Worm (Caenorhabditis elegans): ENCODE measurements around the gene vps-33.1.

DNA sequence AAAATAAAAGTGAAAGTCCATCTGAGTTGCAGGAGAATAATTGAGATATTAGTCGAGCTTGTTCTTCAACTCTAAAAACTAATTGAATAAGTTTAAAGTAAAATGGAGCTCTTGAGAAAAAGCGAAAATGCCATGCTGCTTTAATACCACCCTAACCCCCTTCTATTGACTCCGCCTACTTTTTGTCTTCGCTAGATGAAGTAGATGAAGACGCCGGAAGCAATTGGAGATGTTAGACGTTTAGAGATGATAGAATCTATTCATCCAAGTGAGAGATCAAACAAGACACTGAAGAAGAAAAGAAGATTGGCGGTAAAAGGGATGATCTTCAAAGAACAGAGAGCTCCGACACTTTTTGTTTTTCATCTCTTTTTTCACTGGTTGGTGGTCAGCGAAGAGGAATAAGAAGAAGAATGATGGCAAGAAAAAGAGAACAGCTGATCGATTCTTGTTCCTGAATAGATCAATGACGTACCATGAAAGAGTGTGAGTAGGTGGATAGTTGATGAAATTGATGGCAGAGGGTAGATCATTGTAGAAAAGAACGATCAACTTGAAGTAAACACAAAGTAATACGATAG lies 46.2 kb upstream of the vps-33.1 start:
- TF ChIP-seq tbx-2 (tag; optimal IDR thresholded peaks at IDR 0.05): no peak
- TF ChIP-seq che-1 (tag; optimal IDR thresholded peaks at IDR 0.05): no peak
- no peak for TF ChIP-seq dmd-4 (tag; optimal IDR thresholded peaks at IDR 0.05; ENCODE audit: borderline replicate concordance)
- no peak for TF ChIP-seq ceh-19 (GFP tag; optimal IDR thresholded peaks at IDR 0.05)
- TF ChIP-seq mec-3 (tag; optimal IDR thresholded peaks at IDR 0.05; ENCODE audit: borderline replicate concordance): no peak
- no peak for TF ChIP-seq ceh-48 (tag; optimal IDR thresholded peaks at IDR 0.05)
- TF ChIP-seq hlh-15 (tag; optimal IDR thresholded peaks at IDR 0.05): no peak
- no peak for TF ChIP-seq elt-2 (tag; optimal IDR thresholded peaks at IDR 0.05)

Measured in whole organism, late embryonic.